Worm (Caenorhabditis elegans): ENCODE measurements around the gene T25D10.4.

ce11 chrII:6443710-6444109 is 33.6 kb upstream of the T25D10.4 start, which contains the start of gene K06A1.2:
- no peak for TF ChIP-seq ztf-11 (tag; optimal IDR thresholded peaks at IDR 0.05)
- no peak for TF ChIP-seq fos-1 (tag; optimal IDR thresholded peaks at IDR 0.05)
- TF ChIP-seq R02D3.7 (tag; optimal IDR thresholded peaks at IDR 0.05) = no peak
- TF ChIP-seq ZK546.5 (tag; optimal IDR thresholded peaks at IDR 0.05) = no peak
- no peak for TF ChIP-seq nfya-1 (tag; optimal IDR thresholded peaks at IDR 0.05; ENCODE audit: insufficient read depth)
- TF ChIP-seq lin-15B (tag; optimal IDR thresholded peaks at IDR 0.05) = no peak
